Worm (Caenorhabditis elegans) whole organism, L3 larva: Measurements from ENCODE around the gene tsr-1.
A peak's percentile ranks its signal among the peaks of the same experiment; 100 is the strongest.

Source experiments
- R02D3.7 ChIP-seq: fragments of 150-350 bp; optimal IDR thresholded peaks from 2 replicates; lab custom pipeline; 2014; ENCODE audit warnings: missing biosample characterization, missing genetic modification characterization
- ZK546.5 ChIP-seq: sonication (generic microtip); optimal IDR thresholded peaks from 2 replicates; lab custom pipeline; 2017; ENCODE audit warnings: missing biosample characterization, missing genetic modification characterization
- aly-2 ChIP-seq: fragments of 150-350 bp; optimal IDR thresholded peaks from 2 replicates; lab custom pipeline; 2014; ENCODE audit warnings: missing biosample characterization, missing genetic modification characterization
- ama-1 ChIP-seq: fragments of 150-350 bp; optimal IDR thresholded peaks from 2 replicates; lab custom pipeline; 2018
- ceh-16 ChIP-seq: sonication (generic microtip); optimal IDR thresholded peaks from 2 replicates; lab custom pipeline; 2017; ENCODE audit warnings: missing biosample characterization, missing genetic modification characterization
- ceh-28 ChIP-seq: fragments of 150-350 bp; optimal IDR thresholded peaks from 2 replicates; lab custom pipeline; 2014; ENCODE audit warnings: missing biosample characterization, missing genetic modification reagents, missing genetic modification characterization
- ceh-82 ChIP-seq: fragments of 150-350 bp; optimal IDR thresholded peaks from 2 replicates; lab custom pipeline; 2014; ENCODE audit warnings: missing biosample characterization, missing genetic modification characterization
- ceh-9 ChIP-seq: sonication (generic microtip); optimal IDR thresholded peaks from 2 replicates; lab custom pipeline; 2018; ENCODE audit warnings: missing biosample characterization, missing genetic modification characterization
- egl-27 ChIP-seq: sonication (generic microtip); optimal IDR thresholded peaks from 4 replicates; lab custom pipeline; 2017; ENCODE audit warnings: missing biosample characterization, missing genetic modification reagents, missing genetic modification characterization
- elt-1 ChIP-seq: fragments of 150-350 bp; optimal IDR thresholded peaks from 2 replicates; lab custom pipeline; 2014; ENCODE audit warnings: missing biosample characterization, missing genetic modification characterization
- elt-2 ChIP-seq: sonication (generic microtip); optimal IDR thresholded peaks from 2 replicates; lab custom pipeline; 2016; ENCODE audit warnings: missing genetic modification reagents, mild to moderate bottlenecking, missing genetic modification characterization, missing compliant biosample characterization
- elt-3 ChIP-seq, 3 experiments: fragments of 150-350 bp in 1 of 3; sonication (generic microtip) in 2 of 3; optimal IDR thresholded peaks; 2 replicates in 2 of 3; 4 replicates in 1 of 3; lab custom pipeline; 2014 to 2017; ENCODE audit warnings: missing biosample characterization in 3 of 3, missing genetic modification characterization in 3 of 3
- eor-1 ChIP-seq, 2 experiments: fragments of 150-350 bp; optimal IDR thresholded peaks; 2 replicates each; lab custom pipeline; 2014 to 2018; ENCODE audit warnings: missing biosample characterization in 2 of 2, missing genetic modification characterization in 2 of 2
- fkh-10 ChIP-seq: sonication (generic microtip); optimal IDR thresholded peaks from 2 replicates; lab custom pipeline; 2017; ENCODE audit warnings: missing biosample characterization, missing genetic modification reagents, missing genetic modification characterization
- fkh-2 ChIP-seq: fragments of 150-350 bp; optimal IDR thresholded peaks from 2 replicates; lab custom pipeline; 2014; ENCODE audit warnings: missing biosample characterization, missing genetic modification reagents, missing genetic modification characterization
- fos-1 ChIP-seq: fragments of 150-350 bp; optimal IDR thresholded peaks from 2 replicates; lab custom pipeline; 2014; ENCODE audit warnings: missing biosample characterization, missing genetic modification characterization
- hmg-11 ChIP-seq: sonication (generic microtip); optimal IDR thresholded peaks from 2 replicates; lab custom pipeline; 2016; ENCODE audit warnings: missing genetic modification characterization, missing compliant biosample characterization
- jun-1 ChIP-seq: fragments of 150-350 bp; optimal IDR thresholded peaks from 2 replicates; lab custom pipeline; 2014; ENCODE audit warnings: missing biosample characterization, missing genetic modification reagents, missing genetic modification characterization
- lin-15B ChIP-seq: fragments of 150-350 bp; optimal IDR thresholded peaks from 2 replicates; lab custom pipeline; 2014; ENCODE audit warnings: missing biosample characterization, missing genetic modification characterization
- lin-39 ChIP-seq: fragments of 150-350 bp; optimal IDR thresholded peaks from 2 replicates; lab custom pipeline; 2018; ENCODE audit warnings: missing biosample characterization, missing genetic modification reagents, missing genetic modification characterization
- lsy-12 ChIP-seq: sonication (generic microtip); optimal IDR thresholded peaks from 2 replicates; lab custom pipeline; 2016; ENCODE audit warnings: mild to moderate bottlenecking, missing genetic modification characterization, missing compliant biosample characterization
- mdl-1 ChIP-seq: fragments of 150-350 bp; optimal IDR thresholded peaks from 2 replicates; lab custom pipeline; 2014; ENCODE audit warnings: missing biosample characterization, missing genetic modification characterization
- mml-1 ChIP-seq: fragments of 150-350 bp; sonication (generic microtip); optimal IDR thresholded peaks from 3 replicates; lab custom pipeline; 2014; ENCODE audit warnings: missing biosample characterization, missing genetic modification characterization
- nfya-1 ChIP-seq: sonication (generic microtip); optimal IDR thresholded peaks from 2 replicates; lab custom pipeline; 2017; ENCODE audit warnings: missing genetic modification characterization, mild to moderate bottlenecking, missing compliant biosample characterization, antibody characterized with exemption, moderate library complexity; ENCODE audit not compliant: insufficient read depth
- nhr-11 ChIP-seq: fragments of 150-350 bp; optimal IDR thresholded peaks from 2 replicates; lab custom pipeline; 2014; ENCODE audit warnings: missing biosample characterization, missing genetic modification characterization
- nhr-12 ChIP-seq: fragments of 150-350 bp; optimal IDR thresholded peaks from 2 replicates; lab custom pipeline; 2014; ENCODE audit warnings: missing biosample characterization, missing genetic modification characterization
- nhr-23 ChIP-seq: fragments of 150-350 bp; optimal IDR thresholded peaks from 2 replicates; lab custom pipeline; 2014; ENCODE audit warnings: missing biosample characterization, missing genetic modification reagents, missing genetic modification characterization
- nhr-237 ChIP-seq: fragments of 150-350 bp; optimal IDR thresholded peaks from 2 replicates; lab custom pipeline; 2014; ENCODE audit warnings: missing biosample characterization, missing genetic modification characterization
- nhr-25 ChIP-seq: sonication (generic microtip); optimal IDR thresholded peaks from 2 replicates; lab custom pipeline; 2017; ENCODE audit warnings: missing biosample characterization, missing genetic modification characterization
- nhr-28 ChIP-seq: fragments of 150-350 bp; optimal IDR thresholded peaks from 2 replicates; lab custom pipeline; 2014; ENCODE audit warnings: missing biosample characterization, missing genetic modification characterization
- nhr-43 ChIP-seq: sonication (generic microtip); optimal IDR thresholded peaks from 2 replicates; lab custom pipeline; 2016; ENCODE audit warnings: mild to moderate bottlenecking, missing genetic modification characterization, missing compliant biosample characterization; ENCODE audit not compliant: poor library complexity, severe bottlenecking
- nhr-67 ChIP-seq: fragments of 150-350 bp; optimal IDR thresholded peaks from 2 replicates; lab custom pipeline; 2014; ENCODE audit warnings: missing biosample characterization, missing genetic modification characterization
- nhr-76 ChIP-seq: fragments of 150-350 bp; sonication (generic microtip); optimal IDR thresholded peaks from 5 replicates; lab custom pipeline; 2014; ENCODE audit warnings: missing biosample characterization, missing genetic modification characterization
- nhr-77 ChIP-seq: fragments of 150-350 bp; optimal IDR thresholded peaks from 2 replicates; lab custom pipeline; 2014; ENCODE audit warnings: missing biosample characterization, missing genetic modification characterization
- pha-4 ChIP-seq: fragments of 150-350 bp; optimal IDR thresholded peaks from 2 replicates; lab custom pipeline; 2014; ENCODE audit warnings: missing biosample characterization, missing genetic modification reagents, missing genetic modification characterization
- pqm-1 ChIP-seq: fragments of 150-350 bp; optimal IDR thresholded peaks from 2 replicates; lab custom pipeline; 2017; ENCODE audit warnings: missing biosample characterization, missing genetic modification characterization, inconsistent platforms
- sea-2 ChIP-seq: fragments of 150-350 bp; sonication (generic microtip); optimal IDR thresholded peaks from 4 replicates; lab custom pipeline; 2014; ENCODE audit warnings: missing biosample characterization, missing genetic modification reagents, missing genetic modification characterization
- skn-1 ChIP-seq: fragments of 150-350 bp; optimal IDR thresholded peaks from 2 replicates; lab custom pipeline; 2014; ENCODE audit warnings: missing biosample characterization, missing genetic modification characterization
- snpc-4 ChIP-seq: fragments of 150-350 bp; optimal IDR thresholded peaks from 2 replicates; lab custom pipeline; 2014; ENCODE audit warnings: missing biosample characterization, missing genetic modification characterization
- tbx-2 ChIP-seq: sonication (generic microtip); optimal IDR thresholded peaks from 2 replicates; lab custom pipeline; 2016; ENCODE audit warnings: mild to moderate bottlenecking, missing genetic modification characterization, missing compliant biosample characterization
- unc-39 ChIP-seq: sonication (generic microtip); optimal IDR thresholded peaks from 4 replicates; lab custom pipeline; 2017; ENCODE audit warnings: missing biosample characterization, missing genetic modification characterization
- unc-62 ChIP-seq: fragments of 150-350 bp; sonication (generic microtip); optimal IDR thresholded peaks from 4 replicates; lab custom pipeline; 2014; ENCODE audit warnings: missing biosample characterization, missing genetic modification reagents, missing genetic modification characterization
- zag-1 ChIP-seq: fragments of 150-350 bp; optimal IDR thresholded peaks from 2 replicates; lab custom pipeline; 2014; ENCODE audit warnings: missing biosample characterization, missing genetic modification characterization
- ztf-11 ChIP-seq: fragments of 150-350 bp; optimal IDR thresholded peaks from 2 replicates; lab custom pipeline; 2014; ENCODE audit warnings: missing biosample characterization, missing genetic modification characterization
- ztf-4 ChIP-seq: fragments of 150-350 bp; optimal IDR thresholded peaks from 2 replicates; lab custom pipeline; 2014; ENCODE audit warnings: missing biosample characterization, missing genetic modification characterization

Gene tsr-1

DNA sequence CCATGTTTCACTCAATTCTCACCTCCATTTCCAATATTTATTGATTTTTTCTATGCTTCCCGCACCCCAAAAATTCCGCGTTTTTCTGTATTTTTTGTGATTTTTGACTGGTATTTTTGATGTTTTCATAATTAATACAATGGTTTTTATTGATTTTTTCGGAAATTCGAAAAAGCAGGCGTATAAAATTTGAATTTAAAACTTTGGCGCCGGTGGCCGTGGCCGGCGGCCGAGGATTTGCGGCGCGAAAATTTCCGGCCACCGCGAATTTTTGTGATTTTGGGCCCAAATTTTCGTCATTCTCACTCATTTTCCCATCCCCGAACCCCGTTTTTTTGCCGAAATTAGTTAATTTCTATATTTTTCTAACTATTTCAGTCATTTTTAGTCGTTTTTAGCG is 22.2 kb downstream of the tsr-1 start:
- TF ChIP-seq nhr-43 (tag; lab: Kevin White, UChicago) (no peak), jun-1 (tag; lab: Kevin White, UChicago) (no peak), ztf-4 (no peak), pha-4 (peak; percentile 9), ceh-9 (tag; lab: Kevin White, UChicago) (no peak), lin-15B (tag; lab: Kevin White, UChicago) (peak; percentile 9), hmg-11 (tag; lab: Kevin White, UChicago) (peak; percentile 28), pqm-1 (no peak), ztf-11 (tag; lab: Kevin White, UChicago) (no peak), nhr-12 (no peak), skn-1 (tag; lab: Kevin White, UChicago) (no peak), lsy-12 (no peak), fkh-2 (tag; lab: Kevin White, UChicago) (no peak), mml-1 (tag; lab: Kevin White, UChicago) (no peak), ZK546.5 (no peak), nhr-28 (tag; lab: Kevin White, UChicago) (no peak), ceh-28 (peak; percentile 60), zag-1 (tag; lab: Kevin White, UChicago) (no peak), nhr-23 (tag; lab: Kevin White, UChicago) (peak; percentile 26), elt-1 (tag; lab: Kevin White, UChicago) (no peak), ama-1 (no peak), eor-1 (tag; optimal IDR thresholded peaks at IDR 0.05; lab: Kevin White, UChicago) (no peak), nhr-67 (tag; lab: Kevin White, UChicago) (no peak), aly-2 (no peak), nhr-25 (no peak), egl-27 (no peak), nfya-1 (peak; percentile 45), ceh-16 (tag; lab: Kevin White, UChicago) (no peak), elt-2 (peak; percentile 1), snpc-4 (peak; percentile 24), fos-1 (tag; lab: Kevin White, UChicago) (no peak), nhr-237 (tag; lab: Kevin White, UChicago) (no peak), nhr-76 (tag; lab: Kevin White, UChicago) (no peak), tbx-2 (tag; lab: Kevin White, UChicago) (no peak), ceh-82 (tag; lab: Kevin White, UChicago) (no peak), mdl-1 (no peak), unc-39 (tag; lab: Kevin White, UChicago) (no peak), R02D3.7 (tag; lab: Kevin White, UChicago) (no peak), fkh-10 (GFP tag; lab: Kevin White, UChicago) (no peak), sea-2 (GFP tag; lab: Kevin White, UChicago) (no peak), lin-39 (tag; lab: Kevin White, UChicago) (no peak), elt-3 (tag; optimal IDR thresholded peaks at IDR 0.05; lab: Kevin White, UChicago) (no peak), nhr-77 (tag; lab: Kevin White, UChicago) (no peak)

DNA sequence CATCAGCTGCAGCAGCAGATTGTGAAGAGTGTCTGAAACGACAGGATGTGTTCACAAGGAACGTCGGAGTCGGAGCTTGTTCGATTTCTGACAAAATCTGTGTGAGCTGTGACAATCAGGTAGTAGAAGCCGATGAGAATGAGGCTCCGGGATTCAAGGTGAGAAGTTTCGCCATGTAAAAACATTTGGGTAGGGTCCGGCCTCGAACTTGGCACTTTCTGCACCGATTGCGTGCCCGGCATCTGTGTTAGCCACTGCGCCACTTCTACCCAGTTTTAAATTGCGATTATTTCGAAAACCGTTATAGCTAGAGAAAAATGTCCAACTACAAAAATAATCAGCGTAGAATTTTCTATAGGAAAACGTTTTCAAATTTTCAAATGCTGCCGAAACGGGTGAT is 26.4 kb downstream of the tsr-1 start:
- TF ChIP-seq snpc-4 (no peak), eor-1 (tag; optimal IDR thresholded peaks at IDR 0.05; lab: Kevin White, UChicago) (no peak), egl-27 (no peak), ceh-28 (no peak), nhr-11 (tag; lab: Kevin White, UChicago) (no peak), nhr-77 (tag; lab: Kevin White, UChicago) (no peak), ceh-82 (tag; lab: Kevin White, UChicago) (no peak), lsy-12 (no peak), ceh-9 (tag; lab: Kevin White, UChicago) (no peak)

DNA sequence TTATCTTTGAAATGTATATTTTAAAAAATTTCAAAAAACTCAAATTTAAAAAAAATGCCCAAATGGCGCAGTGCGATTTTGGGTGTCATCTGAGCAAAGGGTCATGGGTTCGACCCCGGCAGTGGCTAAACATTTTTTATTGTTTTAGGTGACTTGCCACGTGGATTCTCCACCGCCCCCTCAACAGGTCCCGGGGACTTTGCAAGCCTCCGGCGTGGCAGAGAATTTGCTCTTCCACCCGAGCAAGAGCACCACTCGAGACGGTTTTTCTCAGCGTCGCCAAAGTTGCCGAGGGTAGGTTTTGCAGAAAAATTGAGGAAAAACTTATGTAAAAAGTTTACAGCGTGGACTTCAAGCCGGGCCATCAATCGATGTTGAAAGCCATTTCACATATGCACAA is 28.0 kb downstream of the tsr-1 start:
- TF ChIP-seq aly-2 (no peak), fkh-2 (tag; lab: Kevin White, UChicago) (no peak), jun-1 (tag; lab: Kevin White, UChicago) (no peak), ztf-4 (no peak), R02D3.7 (tag; lab: Kevin White, UChicago) (no peak), unc-62 (GFP tag; lab: Kevin White, UChicago) (no peak)
- TF ChIP-seq, all 47 proteins: peak for 0
